Worm (Caenorhabditis elegans) whole organism, young adult: ENCODE data around the gene K01A11.3.
"Not testable (repeated sequence)": the region's sequence is repeated elsewhere in the genome, so short reads cannot be mapped to it uniquely, and the experiment has no call there.

ENCODE experiments used
- B0336.3 ChIP-seq: fragments of 200-800 bp; sonication (Bioruptor generic); IDR thresholded peaks from 2 replicates; pipeline ENCODE4 v1.3.6; 2022; ENCODE audit warnings: missing genetic modification characterization, missing compliant biosample characterization
- C17E4.6 ChIP-seq: fragments of 200-800 bp; sonication (Bioruptor generic); IDR thresholded peaks from 2 replicates; pipeline ENCODE4 v1.3.6; 2022; ENCODE audit warnings: missing genetic modification reagents, missing genetic modification characterization, missing compliant biosample characterization
- F23B12.7 ChIP-seq: sonication (generic microtip); optimal IDR thresholded peaks from 2 replicates; lab custom pipeline; 2017; ENCODE audit warnings: missing genetic modification characterization, mild to moderate bottlenecking, missing compliant biosample characterization, antibody characterized with exemption, moderate library complexity; ENCODE audit not compliant: insufficient read depth
- F33H1.4 ChIP-seq: fragments of 200-800 bp; sonication (Bioruptor generic); IDR thresholded peaks from 2 replicates; pipeline ENCODE4 v1.3.6; 2022; ENCODE audit warnings: missing genetic modification reagents, missing genetic modification characterization, missing compliant biosample characterization
- F57A8.1 ChIP-seq: fragments of 200-800 bp; sonication (Bioruptor generic); optimal IDR thresholded peaks from 2 replicates; lab custom pipeline; 2018; ENCODE audit warnings: mild to moderate bottlenecking, missing genetic modification characterization, moderate library complexity, missing compliant biosample characterization
- F57C9.4 ChIP-seq: sonication (generic microtip); optimal IDR thresholded peaks from 2 replicates; lab custom pipeline; 2017; ENCODE audit warnings: mild to moderate bottlenecking, missing genetic modification characterization, missing compliant biosample characterization
- Y67H2A.10 ChIP-seq: fragments of 200-800 bp; sonication (Bioruptor generic); conservative IDR thresholded peaks from 2 replicates; pipeline ENCODE4 v1.3.6; 2022; ENCODE audit warnings: missing genetic modification reagents, missing genetic modification characterization, missing compliant biosample characterization
- aptf-3 ChIP-seq: fragments of 200-800 bp; sonication (Bioruptor generic); IDR thresholded peaks from 2 replicates; pipeline ENCODE4 v1.3.6; 2022; ENCODE audit warnings: missing genetic modification characterization, missing compliant biosample characterization
- cebp-2 ChIP-seq: fragments of 200-800 bp; sonication (Bioruptor generic); IDR thresholded peaks from 2 replicates; pipeline ENCODE4 v1.3.6; 2022; ENCODE audit warnings: missing genetic modification characterization, missing compliant biosample characterization
- ceh-27 ChIP-seq: fragments of 200-800 bp; sonication (Bioruptor generic); optimal IDR thresholded peaks from 2 replicates; lab custom pipeline; 2018; ENCODE audit warnings: mild to moderate bottlenecking, missing genetic modification characterization, moderate library complexity, missing compliant biosample characterization
- ceh-40 ChIP-seq: fragments of 200-800 bp; sonication (Bioruptor generic); IDR thresholded peaks from 2 replicates; pipeline ENCODE4 v1.3.6; 2022; ENCODE audit warnings: missing genetic modification characterization, missing compliant biosample characterization
- ceh-79 ChIP-seq: sonication (generic microtip); optimal IDR thresholded peaks from 2 replicates; lab custom pipeline; 2017; ENCODE audit warnings: mild to moderate bottlenecking, missing genetic modification characterization, missing compliant biosample characterization
- die-1 ChIP-seq: sonication (generic microtip); optimal IDR thresholded peaks from 2 replicates; lab custom pipeline; 2016; ENCODE audit warnings: missing genotype, mild to moderate bottlenecking, missing genetic modification characterization, missing compliant biosample characterization
- dox-1 ChIP-seq: fragments of 200-800 bp; sonication (Bioruptor generic); IDR thresholded peaks from 2 replicates; pipeline ENCODE4 v1.3.6; 2022; ENCODE audit warnings: missing genetic modification reagents, missing genetic modification characterization, missing compliant biosample characterization
- egl-18 ChIP-seq: fragments of 200-800 bp; sonication (Bioruptor generic); IDR thresholded peaks from 2 replicates; pipeline ENCODE4 v1.3.6; 2022; ENCODE audit warnings: missing genetic modification reagents, missing genetic modification characterization, missing compliant biosample characterization
- egl-44 ChIP-seq: fragments of 200-800 bp; sonication (Bioruptor generic); IDR thresholded peaks from 2 replicates; pipeline ENCODE4 v1.3.6; 2022; ENCODE audit warnings: missing genetic modification reagents, missing genetic modification characterization, missing compliant biosample characterization
- gei-17 ChIP-seq: fragments of 200-800 bp; sonication (Bioruptor generic); optimal IDR thresholded peaks from 2 replicates; lab custom pipeline; 2018; ENCODE audit warnings: mild to moderate bottlenecking, missing genetic modification characterization, missing compliant biosample characterization
- hmg-1.2 ChIP-seq: fragments of 200-800 bp; sonication (Bioruptor generic); IDR thresholded peaks from 2 replicates; pipeline ENCODE4 v1.3.6; 2022; ENCODE audit warnings: missing genetic modification reagents, missing genetic modification characterization, missing compliant biosample characterization
- lag-1 ChIP-seq: fragments of 200-800 bp; sonication (Bioruptor generic); IDR thresholded peaks from 2 replicates; pipeline ENCODE4 v1.3.6; 2022; ENCODE audit warnings: missing genetic modification reagents, missing genetic modification characterization, missing compliant biosample characterization
- let-607 ChIP-seq, 2 experiments: fragments of 200-800 bp in 1 of 2; sonication (Bioruptor generic) in 1 of 2; sonication (generic microtip) in 1 of 2; optimal IDR thresholded peaks; 2 replicates each; lab custom pipeline; 2016 to 2018; ENCODE audit warnings: mild to moderate bottlenecking in 2 of 2, missing compliant biosample characterization in 2 of 2, missing genetic modification characterization in 2 of 2, moderate library complexity in 2 of 2, missing genotype in 1 of 2
- lin-54 ChIP-seq: fragments of 200-800 bp; sonication (Bioruptor generic); optimal IDR thresholded peaks from 2 replicates; lab custom pipeline; 2018; ENCODE audit warnings: mild to moderate bottlenecking, missing genetic modification characterization, missing compliant biosample characterization
- lsy-27 ChIP-seq: sonication (generic microtip); optimal IDR thresholded peaks from 2 replicates; lab custom pipeline; 2017; ENCODE audit warnings: missing genetic modification characterization, mild to moderate bottlenecking, missing compliant biosample characterization, antibody characterized with exemption, missing genotype, borderline replicate concordance; ENCODE audit not compliant: insufficient read depth
- madf-10 ChIP-seq: sonication (generic microtip); optimal IDR thresholded peaks from 2 replicates; lab custom pipeline; 2016; ENCODE audit warnings: mild to moderate bottlenecking, missing genetic modification characterization, missing compliant biosample characterization
- madf-6 ChIP-seq: fragments of 200-800 bp; sonication (Bioruptor generic); IDR thresholded peaks from 2 replicates; pipeline ENCODE4 v1.3.6; 2022; ENCODE audit warnings: missing genetic modification reagents, missing genetic modification characterization, missing compliant biosample characterization
- nfya-1 ChIP-seq: sonication (generic microtip); optimal IDR thresholded peaks from 2 replicates; lab custom pipeline; 2017; ENCODE audit warnings: antibody characterized with exemption, missing compliant biosample characterization, missing genetic modification characterization, borderline replicate concordance; ENCODE audit not compliant: insufficient read depth
- nhr-179 ChIP-seq: sonication (generic microtip); optimal IDR thresholded peaks from 2 replicates; lab custom pipeline; 2016; ENCODE audit warnings: mild to moderate bottlenecking, missing genetic modification characterization, missing compliant biosample characterization
- nhr-80 ChIP-seq: sonication (generic microtip); optimal IDR thresholded peaks from 2 replicates; lab custom pipeline; 2016; ENCODE audit warnings: missing genetic modification characterization, missing compliant biosample characterization
- pha-4 ChIP-seq: fragments of 150-350 bp; sonication (generic microtip); optimal IDR thresholded peaks from 2 replicates; lab custom pipeline; 2014; ENCODE audit warnings: missing biosample characterization, missing genetic modification reagents, missing genetic modification characterization
- rcor-1 ChIP-seq: fragments of 200-800 bp; sonication (Bioruptor generic); IDR thresholded peaks from 2 replicates; pipeline ENCODE4 v1.3.6; 2022; ENCODE audit warnings: missing genetic modification reagents, missing genetic modification characterization, missing compliant biosample characterization
- rec-8 ChIP-seq, 2 experiments: sonication (generic microtip); optimal IDR thresholded peaks; 2 replicates each; lab custom pipeline; 2016; ENCODE audit warnings: mild to moderate bottlenecking in 2 of 2, missing genetic modification characterization in 2 of 2, missing genetic modification reagents in 2 of 2, missing genotype in 2 of 2, missing biosample characterization in 1 of 2, missing compliant biosample characterization in 1 of 2, moderate library complexity in 1 of 2
- repo-1 ChIP-seq: sonication (generic microtip); optimal IDR thresholded peaks from 2 replicates; lab custom pipeline; 2017; ENCODE audit warnings: mild to moderate bottlenecking, missing genetic modification characterization, missing compliant biosample characterization
- sea-2 ChIP-seq: fragments of 200-800 bp; sonication (Bioruptor generic); IDR thresholded peaks from 2 replicates; pipeline ENCODE4 v1.3.6; 2022; ENCODE audit warnings: missing genetic modification characterization, missing compliant biosample characterization
- tlf-1 ChIP-seq: fragments of 200-800 bp; sonication (Bioruptor generic); optimal IDR thresholded peaks from 2 replicates; lab custom pipeline; 2018; ENCODE audit warnings: mild to moderate bottlenecking, missing genetic modification characterization, missing compliant biosample characterization
- xnd-1 ChIP-seq: sonication (generic microtip); optimal IDR thresholded peaks from 2 replicates; lab custom pipeline; 2016; ENCODE audit warnings: missing genotype, missing genetic modification reagents, missing genetic modification characterization, missing compliant biosample characterization
- ztf-22 ChIP-seq: fragments of 200-800 bp; sonication (Bioruptor generic); optimal IDR thresholded peaks from 2 replicates; lab custom pipeline; 2018; ENCODE audit warnings: mild to moderate bottlenecking, missing genetic modification characterization, moderate library complexity, missing compliant biosample characterization

Gene K01A11.3

DNA sequence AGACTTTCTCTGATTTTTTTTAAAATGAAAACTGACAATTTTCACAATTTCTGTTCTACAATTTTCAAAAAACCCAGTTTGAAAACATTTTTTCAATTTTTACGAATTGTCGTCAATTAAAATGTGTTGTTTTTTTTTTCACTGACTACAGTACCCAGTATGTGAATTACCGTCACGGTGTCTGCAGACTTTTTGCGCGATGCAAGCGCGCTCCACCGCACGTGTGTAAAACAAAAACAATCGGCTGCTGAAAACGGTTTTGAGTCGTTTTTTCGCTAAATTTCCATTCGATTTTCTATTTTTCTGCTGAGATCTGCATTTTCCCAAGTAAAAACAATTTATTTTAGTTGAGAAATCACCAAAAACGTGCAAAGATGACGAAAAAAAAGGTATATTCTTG, 3.8 kb upstream of the K01A11.3 start (continued):
- TF ChIP-seq B0336.3 (GFP tag; lab: Robert Waterston, UW) (peak; percentile 96), nhr-179 (tag; lab: Kevin White, UChicago) (no peak), nfya-1 (tag; lab: Kevin White, UChicago) (no peak), nhr-80 (tag; lab: Kevin White, UChicago) (peak; percentile 63), die-1 (tag; lab: Kevin White, UChicago) (no peak), xnd-1 (tag; lab: Kevin White, UChicago) (peak; percentile 36), cebp-2 (GFP tag; lab: Robert Waterston, UW) (0 out of 2 replicates have a peak, but pooled peaks have one; percentile 62), sea-2 (GFP tag; lab: Robert Waterston, UW) (0 out of 2 replicates have a peak, but pooled peaks have one; percentile 65), pha-4 (tag; lab: Kevin White, UChicago) (peak; percentile 96), madf-6 (GFP tag; lab: Robert Waterston, UW) (peak; percentile 87), F57C9.4 (tag; lab: Kevin White, UChicago) (peak; percentile 23), ceh-27 (GFP tag; lab: Kevin White, UChicago) (peak; percentile 97), F23B12.7 (tag; lab: Kevin White, UChicago) (peak; percentile 92), egl-44 (GFP tag; lab: Robert Waterston, UW) (no peak), F57A8.1 (GFP tag; lab: Kevin White, UChicago) (no peak)

DNA sequence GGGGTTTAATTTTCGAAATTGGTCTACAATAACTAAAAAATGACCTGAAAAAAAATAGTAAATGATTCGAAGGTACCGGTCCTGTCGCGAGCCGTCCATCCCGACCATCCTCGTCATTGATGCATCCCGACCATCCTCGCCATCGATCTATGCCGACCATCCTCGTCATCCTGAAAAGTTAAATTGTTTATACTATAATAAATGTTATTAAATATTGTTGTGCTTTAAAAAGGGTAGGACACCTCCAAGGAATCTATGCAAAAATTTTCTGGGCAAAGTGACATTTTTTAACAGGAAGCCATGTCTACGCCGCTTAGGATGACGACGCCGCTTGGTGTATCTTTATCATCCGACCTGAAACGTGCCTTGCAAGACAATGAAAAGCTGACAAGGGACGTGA, 1.6 kb upstream of the K01A11.3 start, which contains the start of gene C34C12.1:
C34C12.1 (plus strand) TSS at position 301 of the 400 bp plus-strand sequence.
- TF ChIP-seq gei-17 (GFP tag; lab: Kevin White, UChicago); dox-1 (GFP tag; lab: Robert Waterston, UW); rec-8 (tag; optimal IDR thresholded peaks at IDR 0.05; lab: Kevin White, UChicago): not testable (repeated sequence)

DNA sequence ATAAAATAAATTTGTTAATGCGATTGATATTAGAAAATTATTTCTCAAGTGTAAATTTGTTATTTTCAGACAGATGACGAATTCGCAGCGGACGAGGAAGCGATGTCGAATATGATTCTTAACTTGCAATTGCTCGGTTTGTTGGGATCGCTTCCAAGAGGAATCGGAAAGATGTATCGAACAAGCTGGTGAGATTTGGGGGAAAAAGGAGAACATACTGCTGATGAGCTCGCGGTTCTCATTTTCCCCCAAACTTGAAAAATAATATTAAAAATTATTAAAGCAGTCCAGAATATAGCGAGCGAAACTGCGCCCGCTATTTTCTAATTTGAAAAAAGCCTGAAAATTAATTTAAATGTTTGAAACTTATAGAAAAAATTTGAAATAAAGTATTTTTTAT, 1.1 kb upstream of the K01A11.3 start, which contains the start of gene C34C12.2:
C34C12.2 (plus strand) TSS at position 301 of the 400 bp plus-strand sequence.
- TF ChIP-seq ztf-22; nfya-1 (tag; lab: Kevin White, UChicago); Y67H2A.10 (GFP tag; lab: Robert Waterston, UW): not testable (repeated sequence)

DNA sequence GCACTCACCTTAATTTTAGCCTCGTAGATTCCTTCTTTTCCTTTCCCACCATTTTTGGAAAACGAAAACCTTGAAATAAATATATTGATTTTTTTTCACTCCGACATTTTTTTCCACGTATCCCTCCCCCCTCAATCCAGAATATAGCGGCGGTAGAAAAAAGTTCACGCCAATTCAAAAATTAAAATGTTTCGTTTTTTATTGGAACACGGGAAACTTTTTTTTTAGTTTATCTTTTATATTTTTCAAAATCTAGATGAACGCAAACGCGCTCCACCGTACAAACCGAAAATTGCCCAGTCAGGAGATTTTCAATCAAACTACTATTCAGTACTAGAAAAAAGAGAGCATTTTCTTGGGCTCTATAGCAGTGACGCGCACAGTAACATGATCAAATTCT, 8.3 kb downstream of the K01A11.3 start, which contains the start of gene spe-41:
spe-41 (minus strand) TSS at position 72 of the 400 bp plus-strand sequence.
- TF ChIP-seq lsy-27 (tag; lab: Kevin White, UChicago) (no peak), let-607 (tag; optimal IDR thresholded peaks at IDR 0.05; lab: Kevin White, UChicago) (no peak), ceh-79 (no peak), aptf-3 (GFP tag; lab: Robert Waterston, UW) (no peak), F33H1.4 (GFP tag; lab: Robert Waterston, UW) (no peak), nhr-80 (tag; lab: Kevin White, UChicago) (no peak), rcor-1 (GFP tag; lab: Robert Waterston, UW) (no peak), egl-18 (GFP tag; lab: Robert Waterston, UW) (no peak), ceh-40 (GFP tag; lab: Robert Waterston, UW) (no peak), ztf-22 (no peak), lin-54 (GFP tag; lab: Kevin White, UChicago) (no peak), rec-8 (tag; optimal IDR thresholded peaks at IDR 0.05; lab: Kevin White, UChicago) (no peak), F23B12.7 (tag; lab: Kevin White, UChicago) (no peak), tlf-1 (GFP tag; lab: Kevin White, UChicago) (no peak), C17E4.6 (GFP tag; lab: Robert Waterston, UW) (no peak), repo-1 (tag; lab: Kevin White, UChicago) (no peak), nfya-1 (tag; lab: Kevin White, UChicago) (no peak), hmg-1.2 (GFP tag; lab: Robert Waterston, UW) (no peak), lag-1 (GFP tag; lab: Robert Waterston, UW) (no peak), madf-10 (tag; lab: Kevin White, UChicago) (no peak)
- TF ChIP-seq, all 124 proteins: peak for 0
